Worm (Caenorhabditis elegans): Measurements from ENCODE around the gene K09E4.4.

DNA sequence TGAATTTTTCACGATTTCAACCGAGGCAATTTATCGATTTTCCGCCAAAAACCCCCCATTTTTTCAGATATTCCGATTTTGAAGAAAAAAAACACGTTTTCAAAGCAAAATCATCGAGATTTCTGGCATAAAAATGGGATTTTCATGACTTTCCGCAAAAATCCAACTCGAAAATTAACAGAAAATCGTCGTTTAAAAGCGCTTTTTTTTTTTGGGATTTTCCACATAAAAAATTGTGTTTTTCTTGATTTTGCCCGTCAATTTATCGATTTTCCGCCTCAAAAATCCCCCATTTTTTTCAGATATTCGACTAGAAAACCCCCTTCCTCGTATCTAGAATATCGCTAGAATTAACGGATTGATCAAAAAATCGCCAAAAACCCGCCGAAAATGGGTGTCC lies 53.4 kb downstream of the K09E4.4 start, which contains the start of gene xrn-1:
- TF ChIP-seq swsn-7 (tag; optimal IDR thresholded peaks at IDR 0.05) (no peak), snu-23 (GFP tag; optimal IDR thresholded peaks at IDR 0.05) (no peak), grh-1 (GFP tag; IDR thresholded peaks at IDR 0.05) (no peak), unc-130 (tag; optimal IDR thresholded peaks at IDR 0.05) (no peak), nhr-20 (tag; optimal IDR thresholded peaks at IDR 0.05) (no peak), efl-1 (optimal IDR thresholded peaks at IDR 0.05) (no peak), efl-1 (GFP tag; optimal IDR thresholded peaks at IDR 0.05 in 1 of 2) (no peak), ceh-8 (GFP tag; optimal IDR thresholded peaks at IDR 0.05) (no peak), ceh-90 (tag; optimal IDR thresholded peaks at IDR 0.05) (no peak)

All from whole organism, L1 larva.